Fruit fly (Drosophila melanogaster) whole organism, wandering third instar larva: ENCODE measurements around the gene CG43335.
A peak's percentile ranks its signal among the peaks of the same experiment; 100 is the strongest.

Experiments
- Abd-B ChIP-seq: fragments of >200 bp; optimal IDR thresholded peaks from 2 replicates; lab custom pipeline; 2017; ENCODE audit warnings: missing biosample characterization, missing genetic modification characterization
- CG32264 ChIP-seq: fragments of 200-800 bp; sonication (Bioruptor generic); optimal IDR thresholded peaks from 2 replicates; lab custom pipeline; 2016; ENCODE audit warnings: missing biosample characterization, missing genetic modification characterization
- CrebA ChIP-seq: fragments of 200-800 bp; sonication (Bioruptor generic); optimal IDR thresholded peaks from 2 replicates; lab custom pipeline; 2016; ENCODE audit warnings: missing biosample characterization, mild to moderate bottlenecking, missing genetic modification characterization, borderline replicate concordance
- Dif ChIP-seq: fragments of 200-275, 200-300 bp; sonication (Bioruptor generic); optimal IDR thresholded peaks from 2 replicates; lab custom pipeline; 2018; ENCODE audit warnings: missing biosample characterization, missing genetic modification characterization; ENCODE audit not compliant: partially characterized antibody
- HLH106 ChIP-seq: fragments of 200-800 bp; optimal IDR thresholded peaks from 3 replicates; lab custom pipeline; 2019; ENCODE audit warnings: missing biosample characterization, mild to moderate bottlenecking, missing genetic modification characterization, moderate library complexity
- Hnf4 ChIP-seq: fragments of 200-800 bp; sonication (Bioruptor generic); optimal IDR thresholded peaks from 2 replicates; lab custom pipeline; 2016; ENCODE audit warnings: missing biosample characterization, mild to moderate bottlenecking, missing genetic modification characterization
- Hr83 ChIP-seq: fragments of 200-300 bp; sonication (Bioruptor generic); optimal IDR thresholded peaks from 2 replicates; lab custom pipeline; 2016; ENCODE audit warnings: missing biosample characterization, mild to moderate bottlenecking, missing genetic modification characterization, moderate library complexity; ENCODE audit not compliant: poor library complexity, severe bottlenecking
- Jra ChIP-seq: sonication (Bioruptor generic); optimal IDR thresholded peaks from 2 replicates; lab custom pipeline; 2016; ENCODE audit warnings: missing biosample characterization, missing genetic modification characterization
- Myc ChIP-seq: fragments of >200 bp; optimal IDR thresholded peaks from 2 replicates; lab custom pipeline; 2017
- N ChIP-seq: fragments of >200 bp; optimal IDR thresholded peaks from 2 replicates; lab custom pipeline; 2018; ENCODE audit warnings: missing biosample characterization, missing external identifiers, missing genetic modification characterization
- OdsH ChIP-seq: fragments of 200-800 bp; sonication (Bioruptor generic); optimal IDR thresholded peaks from 2 replicates; lab custom pipeline; 2016; ENCODE audit warnings: missing biosample characterization, mild to moderate bottlenecking, missing genetic modification characterization
- Rel ChIP-seq, 2 experiments: fragments of 200-800 bp; sonication (Bioruptor generic) in 1 of 2; optimal IDR thresholded peaks; 2 replicates in 1 of 2; 3 replicates in 1 of 2; lab custom pipeline; 2016 to 2019; ENCODE audit warnings: mild to moderate bottlenecking in 2 of 2, missing biosample characterization in 2 of 2, missing genetic modification characterization in 2 of 2, moderate library complexity in 1 of 2
- Vsx2 ChIP-seq: fragments of 200-300, 225-300 bp; sonication (Bioruptor generic); optimal IDR thresholded peaks from 2 replicates; lab custom pipeline; 2018; ENCODE audit warnings: missing biosample characterization, missing genetic modification characterization; ENCODE audit not compliant: partially characterized antibody
- br ChIP-seq: fragments of 200-800 bp; sonication (Bioruptor generic); optimal IDR thresholded peaks from 2 replicates; lab custom pipeline; 2016; ENCODE audit warnings: missing biosample characterization, missing genetic modification characterization
- brk ChIP-seq: fragments of 200-800 bp; sonication (Bioruptor generic); optimal IDR thresholded peaks from 2 replicates; lab custom pipeline; 2016; ENCODE audit warnings: missing biosample characterization, mild to moderate bottlenecking, missing genetic modification characterization
- dl ChIP-seq, 2 experiments: fragments of 175-275, 200-275 bp in 1 of 2; fragments of 200-275 bp in 1 of 2; sonication (Bioruptor generic); optimal IDR thresholded peaks; lab custom pipeline; 2018; ENCODE audit warnings: mild to moderate bottlenecking in 2 of 2, missing biosample characterization in 2 of 2, missing genetic modification characterization in 2 of 2, moderate library complexity in 2 of 2; ENCODE audit not compliant: partially characterized antibody in 2 of 2, insufficient read depth in 1 of 2
- dmrt93B ChIP-seq: fragments of 200-800 bp; sonication (Bioruptor generic); optimal IDR thresholded peaks from 2 replicates; lab custom pipeline; 2018; ENCODE audit warnings: missing biosample characterization, mild to moderate bottlenecking, missing genetic modification characterization
- dsf ChIP-seq: sonication (Bioruptor generic); optimal IDR thresholded peaks from 2 replicates; lab custom pipeline; 2016; ENCODE audit warnings: missing biosample characterization, missing genetic modification characterization, borderline replicate concordance
- ey ChIP-seq: fragments of 200-800 bp; sonication (Bioruptor generic); optimal IDR thresholded peaks from 2 replicates; lab custom pipeline; 2016; ENCODE audit warnings: missing biosample characterization, missing genetic modification characterization
- fru ChIP-seq: fragments of 200-800 bp; sonication (Bioruptor generic); optimal IDR thresholded peaks from 3 replicates; lab custom pipeline; 2016; ENCODE audit warnings: missing biosample characterization, mild to moderate bottlenecking, missing genetic modification characterization
- jim ChIP-seq: fragments of 175-275, 200-325 bp; sonication (Bioruptor generic); optimal IDR thresholded peaks from 2 replicates; lab custom pipeline; 2016; ENCODE audit warnings: missing biosample characterization, mild to moderate bottlenecking, missing genetic modification characterization
- lola ChIP-seq: fragments of >200 bp; optimal IDR thresholded peaks from 2 replicates; lab custom pipeline; 2017; ENCODE audit warnings: missing biosample characterization, missing genetic modification characterization
- pan ChIP-seq: fragments of >200 bp; optimal IDR thresholded peaks from 2 replicates; lab custom pipeline; 2017
- psq ChIP-seq: fragments of 200-800 bp; sonication (Bioruptor generic); optimal IDR thresholded peaks from 3 replicates; lab custom pipeline; 2017; ENCODE audit warnings: missing biosample characterization, mild to moderate bottlenecking, missing genetic modification characterization, moderate library complexity
- rgr ChIP-seq: fragments of 200-800 bp; sonication (Bioruptor generic); optimal IDR thresholded peaks from 3 replicates; lab custom pipeline; 2016; ENCODE audit warnings: missing biosample characterization, mild to moderate bottlenecking, missing genetic modification characterization
- sv ChIP-seq: fragments of 200-800 bp; sonication (Bioruptor generic); optimal IDR thresholded peaks from 3 replicates; lab custom pipeline; 2016; ENCODE audit warnings: missing biosample characterization, missing genetic modification characterization
- tai ChIP-seq: sonication (Bioruptor generic); optimal IDR thresholded peaks from 2 replicates; lab custom pipeline; 2016; ENCODE audit warnings: missing biosample characterization, missing genetic modification characterization
- usp ChIP-seq: fragments of >200 bp; optimal IDR thresholded peaks from 2 replicates; lab custom pipeline; 2017; ENCODE audit warnings: missing biosample characterization, missing genetic modification characterization
- woc ChIP-seq: sonication (Bioruptor generic); optimal IDR thresholded peaks from 2 replicates; lab custom pipeline; 2016; ENCODE audit warnings: missing biosample characterization, mild to moderate bottlenecking, missing genetic modification characterization

CG43335 gene

DNA sequence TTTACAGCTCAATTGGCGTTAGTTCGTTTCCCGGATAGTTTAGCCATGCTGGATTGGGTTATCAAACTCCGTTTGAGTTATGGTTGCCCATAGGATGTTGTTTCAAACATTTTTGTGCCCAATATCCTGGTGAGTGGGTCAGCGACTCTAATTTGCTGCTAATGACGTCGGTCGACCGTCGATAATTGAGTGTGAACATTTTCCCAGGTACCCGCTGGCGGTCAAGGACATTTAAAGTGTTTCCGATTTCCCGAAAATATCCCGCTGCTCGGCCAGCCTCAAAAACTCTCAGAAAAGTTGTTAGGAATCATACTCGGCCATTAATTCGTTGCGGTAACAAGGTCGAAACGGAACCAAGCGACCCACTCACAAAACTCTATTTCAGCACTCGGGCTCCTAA is 19.6 kb downstream of the CG43335 start:
- TF ChIP-seq Hnf4 (GFP tag; lab: Kevin White, UChicago) (no peak), sv (GFP tag; lab: Kevin White, UChicago) (no peak), OdsH (GFP tag; lab: Kevin White, UChicago) (no peak), Abd-B (GFP tag; lab: Kevin White, UChicago) (no peak), br (GFP tag; lab: Kevin White, UChicago) (no peak), tai (GFP tag; lab: Kevin White, UChicago) (no peak), woc (no peak), usp (GFP tag; lab: Kevin White, UChicago) (no peak), dl (GFP tag; optimal IDR thresholded peaks at IDR 0.05; lab: Kevin White, UChicago; ENCODE audit: insufficient read depth in 1 of 2, partially characterized antibody in 2 of 2) (no peak), brk (GFP tag; lab: Kevin White, UChicago) (no peak), N (GFP tag; lab: Kevin White, UChicago) (no peak), lola (GFP tag; lab: Kevin White, UChicago) (no peak), rgr (GFP tag; lab: Kevin White, UChicago) (no peak), Rel (GFP tag; optimal IDR thresholded peaks at IDR 0.05; lab: Kevin White, UChicago) (no peak), Rel (tag; optimal IDR thresholded peaks at IDR 0.05; lab: Kevin White, UChicago) (no peak), dsf (no peak), Vsx2 (GFP tag; lab: Kevin White, UChicago) (no peak), Jra (GFP tag; lab: Kevin White, UChicago) (no peak)

- no peak for TF ChIP-seq pan (lab: Kevin White, UChicago)
- no peak for TF ChIP-seq rgr (GFP tag; lab: Kevin White, UChicago)
Observed at dm6 chr3R:15655415-15655814, 20.1 kb downstream of the CG43335 start.

- TF ChIP-seq lola (GFP tag; lab: Kevin White, UChicago) (no peak), jim (GFP tag; lab: Kevin White, UChicago) (no peak), ey (GFP tag; lab: Kevin White, UChicago) (no peak), N (GFP tag; lab: Kevin White, UChicago) (no peak), brk (GFP tag; lab: Kevin White, UChicago) (no peak), Abd-B (GFP tag; lab: Kevin White, UChicago) (no peak), Hr83 (GFP tag; lab: Kevin White, UChicago) (no peak), CG32264 (no peak)
- TF ChIP-seq, all 38 proteins: peak for 0
Observed at dm6 chr3R:15660460-15660859, 25.2 kb downstream of the CG43335 start.

- no peak for TF ChIP-seq Hr83 (GFP tag; lab: Kevin White, UChicago)
- no peak for TF ChIP-seq Myc (lab: Kevin White, UChicago)
- TF ChIP-seq dmrt93B (GFP tag; lab: Kevin White, UChicago): no peak
- TF ChIP-seq sv (GFP tag; lab: Kevin White, UChicago): no peak
- TF ChIP-seq pan (lab: Kevin White, UChicago): no peak
- peak; percentile 81 for TF ChIP-seq Dif (GFP tag; lab: Kevin White, UChicago)
- TF ChIP-seq Abd-B (GFP tag; lab: Kevin White, UChicago): no peak
- no peak for TF ChIP-seq ey (GFP tag; lab: Kevin White, UChicago)
- TF ChIP-seq Vsx2 (GFP tag; lab: Kevin White, UChicago): no peak
- no peak for TF ChIP-seq fru (GFP tag; lab: Kevin White, UChicago)
- no peak for TF ChIP-seq Jra (GFP tag; lab: Kevin White, UChicago)
- no peak for TF ChIP-seq psq (GFP tag; lab: Kevin White, UChicago)
- TF ChIP-seq dl (GFP tag; optimal IDR thresholded peaks at IDR 0.05; lab: Kevin White, UChicago; ENCODE audit: insufficient read depth in 1 of 2, partially characterized antibody in 2 of 2): peak; percentile 59 to 80
- no peak for TF ChIP-seq CrebA
Observed at dm6 chr3R:15664321-15665172, 29.3 kb downstream of the CG43335 start.

DNA sequence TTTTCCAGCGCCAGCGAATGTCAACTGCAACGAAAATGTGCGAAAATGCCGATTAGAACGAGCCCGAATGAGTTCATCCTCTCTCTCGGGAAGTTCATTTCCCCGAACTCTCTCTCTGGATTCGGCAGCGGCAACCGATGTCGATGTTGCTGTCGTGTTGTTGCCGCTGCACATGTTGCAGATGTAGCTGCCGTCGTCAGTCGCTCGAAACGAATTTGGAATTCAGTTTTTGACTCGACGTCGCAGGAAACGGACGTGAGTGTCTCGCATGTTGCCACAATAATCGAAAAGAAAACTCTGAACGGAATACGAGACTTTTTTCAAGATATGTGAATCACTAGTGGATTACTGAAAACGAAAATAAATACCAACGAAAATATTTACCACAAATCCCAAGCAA is 30.7 kb downstream of the CG43335 start, which contains the start of gene pxb:
Gene pxb, plus strand, starts transcription at position 222 of the 400 bp plus-strand sequence.
- TF ChIP-seq Hr83 (GFP tag; lab: Kevin White, UChicago) (peak; percentile 34), HLH106 (tag; lab: Kevin White, UChicago) (no peak), Hnf4 (GFP tag; lab: Kevin White, UChicago) (peak; percentile 38), OdsH (GFP tag; lab: Kevin White, UChicago) (no peak), pan (lab: Kevin White, UChicago) (no peak)
